Worm (Caenorhabditis elegans): Measurements from ENCODE around the gene Y72A10A.1.

Y72A10A.1 gene

ce11 chrX:6107962-6108361 is 30.2 kb downstream of the Y72A10A.1 start (continued):
- no peak for TF ChIP-seq hmg-20 (GFP tag; IDR thresholded peaks at IDR 0.05)
- no peak for TF ChIP-seq B0336.3 (GFP tag; IDR thresholded peaks at IDR 0.05)

ce11 chrX:6103297-6103696 is 34.8 kb downstream of the Y72A10A.1 start, which contains the start of gene C15H9.11:
C15H9.11 (minus strand) TSS chrX:6103397.
- no peak for TF ChIP-seq ceh-40 (GFP tag; IDR thresholded peaks at IDR 0.05)
- no peak for TF ChIP-seq F10E7.11 (tag; optimal IDR thresholded peaks at IDR 0.05)
- TF ChIP-seq madf-10 (tag; optimal IDR thresholded peaks at IDR 0.05), result no peak
- TF ChIP-seq sea-2 (GFP tag; IDR thresholded peaks at IDR 0.05), result no peak
- TF ChIP-seq mxl-1 (tag; optimal IDR thresholded peaks at IDR 0.05), result no peak
- no peak for TF ChIP-seq dpl-1 (GFP tag; optimal IDR thresholded peaks at IDR 0.05)
- no peak for TF ChIP-seq tlf-1 (GFP tag; optimal IDR thresholded peaks at IDR 0.05)
- no peak for TF ChIP-seq nhr-80 (tag; optimal IDR thresholded peaks at IDR 0.05)
- TF ChIP-seq dox-1 (GFP tag; IDR thresholded peaks at IDR 0.05), result no peak

DNA sequence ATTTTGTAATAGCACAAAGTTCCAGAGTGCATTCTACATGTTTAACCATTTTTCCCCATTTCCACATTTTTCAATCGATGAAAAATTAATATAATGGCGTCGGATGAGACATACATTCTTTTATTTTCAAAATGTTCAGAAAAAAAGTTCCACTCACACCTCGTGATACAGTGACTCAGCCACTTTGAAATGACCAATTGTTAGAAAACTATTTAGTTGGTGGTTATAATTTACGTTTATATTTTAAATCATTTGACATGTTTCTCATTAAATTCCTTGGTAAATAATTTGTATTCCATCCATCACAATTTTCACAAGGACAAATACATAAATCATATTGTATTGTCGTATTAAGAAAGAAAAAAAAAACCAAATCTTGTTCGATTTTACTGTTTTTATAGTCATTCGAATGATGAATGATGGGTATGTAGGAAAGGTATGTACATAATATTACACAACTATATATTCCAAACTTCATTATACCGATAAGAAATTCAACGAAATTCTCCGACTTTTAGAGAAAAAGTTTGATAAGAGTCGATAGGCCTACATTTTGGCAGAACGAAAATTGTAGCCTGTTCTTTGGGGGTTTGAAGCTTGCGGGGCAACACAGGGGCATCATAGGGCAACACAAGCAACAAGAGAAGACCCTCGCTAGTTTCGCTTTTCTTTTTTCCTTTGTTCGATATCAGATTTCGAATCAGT is 37.6 kb downstream of the Y72A10A.1 start:
- TF ChIP-seq dox-1 (GFP tag; IDR thresholded peaks at IDR 0.05), result peak; percentile 29; the same call in 1 of the 2 replicates
- no peak for TF ChIP-seq K11D2.4 (GFP tag; IDR thresholded peaks at IDR 0.05)
- TF ChIP-seq rpc-1 (optimal IDR thresholded peaks at IDR 0.05), result no peak
- TF ChIP-seq rpc-1 (tag; optimal IDR thresholded peaks at IDR 0.05), result no peak
- no peak for TF ChIP-seq zfh-2 (GFP tag; conservative IDR thresholded peaks at IDR 0.05)
- peak; percentile 75 for TF ChIP-seq nhr-80 (tag; optimal IDR thresholded peaks at IDR 0.05)

- TF ChIP-seq unc-62 (GFP tag; optimal IDR thresholded peaks at IDR 0.05) (peak; percentile 53), nhr-80 (tag; optimal IDR thresholded peaks at IDR 0.05) (peak; percentile 66), dox-1 (GFP tag; IDR thresholded peaks at IDR 0.05) (no peak)
Observed at ce11 chrX:6098420-6098819, 39.7 kb downstream of the Y72A10A.1 start.

DNA sequence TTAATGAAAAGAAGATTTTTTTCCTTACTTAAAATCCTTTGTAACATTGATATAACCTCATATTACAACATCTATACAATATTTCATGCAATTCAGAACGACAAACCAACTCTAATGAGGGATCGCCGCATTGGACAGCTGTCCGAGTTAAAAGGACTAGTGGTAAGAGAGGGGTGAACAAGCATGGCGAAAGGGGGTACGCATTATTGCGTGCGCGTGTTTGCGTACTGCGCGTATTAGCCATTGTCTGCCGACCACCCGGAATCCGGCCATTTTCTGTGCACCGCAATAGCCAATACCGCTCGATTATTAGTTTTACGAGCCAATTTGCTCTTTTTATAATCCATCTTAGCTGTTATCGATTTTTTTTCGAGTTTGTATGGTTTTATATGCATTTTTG is 40.6 kb downstream of the Y72A10A.1 start, which contains the start of gene C15H9.4:
Gene C15H9.4 (plus strand): TSS at position 93 of the 400 bp plus-strand sequence.
- TF ChIP-seq F23B12.7 (tag; optimal IDR thresholded peaks at IDR 0.05; ENCODE audit: insufficient read depth) (no peak), xnd-1 (tag; optimal IDR thresholded peaks at IDR 0.05) (no peak), lir-1 (GFP tag; conservative IDR thresholded peaks at IDR 0.05) (no peak), tbp1 (GFP tag; optimal IDR thresholded peaks at IDR 0.05) (peak; percentile 26), hlh-26 (GFP tag; conservative IDR thresholded peaks at IDR 0.05) (no peak), dox-1 (GFP tag; IDR thresholded peaks at IDR 0.05) (0 out of 2 replicates have a peak, but pooled peaks have one; percentile 22), ekl-4 (GFP tag; IDR thresholded peaks at IDR 0.05) (no peak), nhr-179 (tag; optimal IDR thresholded peaks at IDR 0.05) (no peak), ztf-18 (tag; optimal IDR thresholded peaks at IDR 0.05) (no peak), B0019.2 (GFP tag; conservative IDR thresholded peaks at IDR 0.05) (no peak), F55B11.4 (tag; optimal IDR thresholded peaks at IDR 0.05; ENCODE audit: borderline replicate concordance, insufficient read depth) (no peak), F57C9.4 (tag; optimal IDR thresholded peaks at IDR 0.05) (no peak), let-607 (tag; optimal IDR thresholded peaks at IDR 0.05) (no peak), attf-3 (GFP tag; conservative IDR thresholded peaks at IDR 0.05) (no peak), B0261.1 (tag; optimal IDR thresholded peaks at IDR 0.05) (no peak), him-1 (tag; optimal IDR thresholded peaks at IDR 0.05) (no peak), zim-3 (tag; optimal IDR thresholded peaks at IDR 0.05) (no peak), aptf-2 (GFP tag; conservative IDR thresholded peaks at IDR 0.05) (no peak), cebp-1 (GFP tag; IDR thresholded peaks at IDR 0.05) (no peak), cebp-1 (tag; optimal IDR thresholded peaks at IDR 0.05) (peak; percentile 56), unc-130 (GFP tag; optimal IDR thresholded peaks at IDR 0.05) (no peak), Y67H2A.10 (GFP tag; conservative IDR thresholded peaks at IDR 0.05) (no peak), madf-10 (tag; optimal IDR thresholded peaks at IDR 0.05) (no peak), Y53G8AR.9 (GFP tag; conservative IDR thresholded peaks at IDR 0.05) (no peak), ztf-6 (GFP tag; IDR thresholded peaks at IDR 0.05) (no peak), tlf-1 (GFP tag; optimal IDR thresholded peaks at IDR 0.05) (no peak), F49E8.2 (tag; optimal IDR thresholded peaks at IDR 0.05; ENCODE audit: insufficient read depth) (no peak), rpc-1 (optimal IDR thresholded peaks at IDR 0.05) (no peak), rpc-1 (tag; optimal IDR thresholded peaks at IDR 0.05) (no peak), ztf-3 (GFP tag; optimal IDR thresholded peaks at IDR 0.05) (no peak)
